Fruit fly (Drosophila melanogaster) whole organism, wandering third instar larva: Measurements from ENCODE around the gene mil.
A peak's percentile ranks its signal among the peaks of the same experiment; 100 is the strongest.

Source experiments
- Abd-B ChIP-seq: fragments of >200 bp; optimal IDR thresholded peaks from 2 replicates; lab custom pipeline; 2017; ENCODE audit warnings: missing biosample characterization, missing genetic modification characterization
- CG32264 ChIP-seq: fragments of 200-800 bp; sonication (Bioruptor generic); optimal IDR thresholded peaks from 2 replicates; lab custom pipeline; 2016; ENCODE audit warnings: missing biosample characterization, missing genetic modification characterization
- CG9705 ChIP-seq: fragments of 200-800 bp; sonication (Bioruptor generic); optimal IDR thresholded peaks from 2 replicates; lab custom pipeline; 2018; ENCODE audit warnings: missing biosample characterization, mild to moderate bottlenecking, missing genetic modification characterization
- CrebA ChIP-seq: fragments of 200-800 bp; sonication (Bioruptor generic); optimal IDR thresholded peaks from 2 replicates; lab custom pipeline; 2016; ENCODE audit warnings: missing biosample characterization, mild to moderate bottlenecking, missing genetic modification characterization, borderline replicate concordance
- Dfd ChIP-seq: fragments of >200 bp; optimal IDR thresholded peaks from 2 replicates; lab custom pipeline; 2017; ENCODE audit warnings: missing biosample characterization, missing genetic modification characterization
- Dif ChIP-seq: fragments of 200-275, 200-300 bp; sonication (Bioruptor generic); optimal IDR thresholded peaks from 2 replicates; lab custom pipeline; 2018; ENCODE audit warnings: missing biosample characterization, missing genetic modification characterization; ENCODE audit not compliant: partially characterized antibody
- GATAd ChIP-seq: sonication (Bioruptor generic); optimal IDR thresholded peaks from 2 replicates; lab custom pipeline; 2016; ENCODE audit warnings: missing biosample characterization, missing genetic modification characterization
- HLH106 ChIP-seq: fragments of 200-800 bp; optimal IDR thresholded peaks from 3 replicates; lab custom pipeline; 2019; ENCODE audit warnings: missing biosample characterization, mild to moderate bottlenecking, missing genetic modification characterization, moderate library complexity
- Hnf4 ChIP-seq: fragments of 200-800 bp; sonication (Bioruptor generic); optimal IDR thresholded peaks from 2 replicates; lab custom pipeline; 2016; ENCODE audit warnings: missing biosample characterization, mild to moderate bottlenecking, missing genetic modification characterization
- Hr83 ChIP-seq: fragments of 200-300 bp; sonication (Bioruptor generic); optimal IDR thresholded peaks from 2 replicates; lab custom pipeline; 2016; ENCODE audit warnings: missing biosample characterization, mild to moderate bottlenecking, missing genetic modification characterization, moderate library complexity; ENCODE audit not compliant: poor library complexity, severe bottlenecking
- Jra ChIP-seq: sonication (Bioruptor generic); optimal IDR thresholded peaks from 2 replicates; lab custom pipeline; 2016; ENCODE audit warnings: missing biosample characterization, missing genetic modification characterization
- Mio ChIP-seq: sonication (Bioruptor generic); optimal IDR thresholded peaks from 2 replicates; lab custom pipeline; 2016; ENCODE audit warnings: missing biosample characterization, missing genetic modification characterization
- Myc ChIP-seq: fragments of >200 bp; optimal IDR thresholded peaks from 2 replicates; lab custom pipeline; 2017
- N ChIP-seq: fragments of >200 bp; optimal IDR thresholded peaks from 2 replicates; lab custom pipeline; 2018; ENCODE audit warnings: missing biosample characterization, missing external identifiers, missing genetic modification characterization
- OdsH ChIP-seq: fragments of 200-800 bp; sonication (Bioruptor generic); optimal IDR thresholded peaks from 2 replicates; lab custom pipeline; 2016; ENCODE audit warnings: missing biosample characterization, mild to moderate bottlenecking, missing genetic modification characterization
- Rel ChIP-seq, 2 experiments: fragments of 200-800 bp; sonication (Bioruptor generic) in 1 of 2; optimal IDR thresholded peaks; 2 replicates in 1 of 2; 3 replicates in 1 of 2; lab custom pipeline; 2016 to 2019; ENCODE audit warnings: mild to moderate bottlenecking in 2 of 2, missing biosample characterization in 2 of 2, missing genetic modification characterization in 2 of 2, moderate library complexity in 1 of 2
- Sp1 ChIP-seq: fragments of 200-800 bp; sonication (Bioruptor generic); optimal IDR thresholded peaks from 3 replicates; lab custom pipeline; 2019; ENCODE audit warnings: missing biosample characterization, mild to moderate bottlenecking, missing genetic modification characterization, moderate library complexity
- Vsx2 ChIP-seq: fragments of 200-300, 225-300 bp; sonication (Bioruptor generic); optimal IDR thresholded peaks from 2 replicates; lab custom pipeline; 2018; ENCODE audit warnings: missing biosample characterization, missing genetic modification characterization; ENCODE audit not compliant: partially characterized antibody
- br ChIP-seq: fragments of 200-800 bp; sonication (Bioruptor generic); optimal IDR thresholded peaks from 2 replicates; lab custom pipeline; 2016; ENCODE audit warnings: missing biosample characterization, missing genetic modification characterization
- brk ChIP-seq: fragments of 200-800 bp; sonication (Bioruptor generic); optimal IDR thresholded peaks from 2 replicates; lab custom pipeline; 2016; ENCODE audit warnings: missing biosample characterization, mild to moderate bottlenecking, missing genetic modification characterization
- dl ChIP-seq, 2 experiments: fragments of 175-275, 200-275 bp in 1 of 2; fragments of 200-275 bp in 1 of 2; sonication (Bioruptor generic); optimal IDR thresholded peaks; lab custom pipeline; 2018; ENCODE audit warnings: mild to moderate bottlenecking in 2 of 2, missing biosample characterization in 2 of 2, missing genetic modification characterization in 2 of 2, moderate library complexity in 2 of 2; ENCODE audit not compliant: partially characterized antibody in 2 of 2, insufficient read depth in 1 of 2
- dmrt93B ChIP-seq: fragments of 200-800 bp; sonication (Bioruptor generic); optimal IDR thresholded peaks from 2 replicates; lab custom pipeline; 2018; ENCODE audit warnings: missing biosample characterization, mild to moderate bottlenecking, missing genetic modification characterization
- dsf ChIP-seq: sonication (Bioruptor generic); optimal IDR thresholded peaks from 2 replicates; lab custom pipeline; 2016; ENCODE audit warnings: missing biosample characterization, missing genetic modification characterization, borderline replicate concordance
- ey ChIP-seq: fragments of 200-800 bp; sonication (Bioruptor generic); optimal IDR thresholded peaks from 2 replicates; lab custom pipeline; 2016; ENCODE audit warnings: missing biosample characterization, missing genetic modification characterization
- foxo ChIP-seq, 2 experiments: fragments of 200-800 bp; sonication (Bioruptor generic); optimal IDR thresholded peaks; 2 replicates in 1 of 2; 3 replicates in 1 of 2; lab custom pipeline; 2016 to 2017; ENCODE audit warnings: missing biosample characterization in 2 of 2, missing genetic modification characterization in 2 of 2
- fru ChIP-seq: fragments of 200-800 bp; sonication (Bioruptor generic); optimal IDR thresholded peaks from 3 replicates; lab custom pipeline; 2016; ENCODE audit warnings: missing biosample characterization, mild to moderate bottlenecking, missing genetic modification characterization
- h ChIP-seq: fragments of 200-800 bp; sonication (Bioruptor generic); optimal IDR thresholded peaks from 3 replicates; lab custom pipeline; 2016; ENCODE audit warnings: missing biosample characterization, mild to moderate bottlenecking, missing genetic modification characterization
- jim ChIP-seq: fragments of 175-275, 200-325 bp; sonication (Bioruptor generic); optimal IDR thresholded peaks from 2 replicates; lab custom pipeline; 2016; ENCODE audit warnings: missing biosample characterization, mild to moderate bottlenecking, missing genetic modification characterization
- psq ChIP-seq: fragments of 200-800 bp; sonication (Bioruptor generic); optimal IDR thresholded peaks from 3 replicates; lab custom pipeline; 2017; ENCODE audit warnings: missing biosample characterization, mild to moderate bottlenecking, missing genetic modification characterization, moderate library complexity
- rgr ChIP-seq: fragments of 200-800 bp; sonication (Bioruptor generic); optimal IDR thresholded peaks from 3 replicates; lab custom pipeline; 2016; ENCODE audit warnings: missing biosample characterization, mild to moderate bottlenecking, missing genetic modification characterization
- sage ChIP-seq: fragments of 200-800 bp; sonication (Bioruptor generic); optimal IDR thresholded peaks from 2 replicates; lab custom pipeline; 2016; ENCODE audit warnings: missing biosample characterization, mild to moderate bottlenecking, missing genetic modification characterization
- sv ChIP-seq: fragments of 200-800 bp; sonication (Bioruptor generic); optimal IDR thresholded peaks from 3 replicates; lab custom pipeline; 2016; ENCODE audit warnings: missing biosample characterization, missing genetic modification characterization
- tai ChIP-seq: sonication (Bioruptor generic); optimal IDR thresholded peaks from 2 replicates; lab custom pipeline; 2016; ENCODE audit warnings: missing biosample characterization, missing genetic modification characterization
- usp ChIP-seq: fragments of >200 bp; optimal IDR thresholded peaks from 2 replicates; lab custom pipeline; 2017; ENCODE audit warnings: missing biosample characterization, missing genetic modification characterization
- woc ChIP-seq: sonication (Bioruptor generic); optimal IDR thresholded peaks from 2 replicates; lab custom pipeline; 2016; ENCODE audit warnings: missing biosample characterization, mild to moderate bottlenecking, missing genetic modification characterization

Gene mil

dm6 chr3R:27912147-27912546 is at the start of gene mil:
Gene mil, plus strand, starts transcription at chr3R:27912447.
- TF ChIP-seq CG9705: no peak
- TF ChIP-seq psq: no peak
- no peak for TF ChIP-seq Dfd (GFP tag; lab: Kevin White, UChicago)
- TF ChIP-seq, all 38 proteins: peak for 0

- no peak for TF ChIP-seq Sp1 (GFP tag; lab: Kevin White, UChicago)
- TF ChIP-seq usp (GFP tag; lab: Kevin White, UChicago): no peak
- TF ChIP-seq jim (GFP tag; lab: Kevin White, UChicago): no peak
- no peak for TF ChIP-seq Rel (GFP tag; optimal IDR thresholded peaks at IDR 0.05; lab: Kevin White, UChicago)
- TF ChIP-seq Rel (tag; optimal IDR thresholded peaks at IDR 0.05; lab: Kevin White, UChicago): no peak
- no peak for TF ChIP-seq rgr (GFP tag; lab: Kevin White, UChicago)
- no peak for TF ChIP-seq foxo (GFP tag; optimal IDR thresholded peaks at IDR 0.05; lab: Kevin White, UChicago)
- no peak for TF ChIP-seq Vsx2 (GFP tag; lab: Kevin White, UChicago)
Observed at dm6 chr3R:27872290-27872689, 40.0 kb upstream of the mil start, which contains the start of gene CG12426. Gene CG12426, minus strand, starts transcription at chr3R:27872390.

dm6 chr3R:27888110-27888509 is 24.1 kb upstream of the mil start:
- TF ChIP-seq woc (no peak), Jra (GFP tag; lab: Kevin White, UChicago) (no peak), br (GFP tag; lab: Kevin White, UChicago) (no peak), GATAd (GFP tag; lab: Kevin White, UChicago) (no peak), Rel (GFP tag; optimal IDR thresholded peaks at IDR 0.05; lab: Kevin White, UChicago) (no peak), Rel (tag; optimal IDR thresholded peaks at IDR 0.05; lab: Kevin White, UChicago) (no peak), CG32264 (GFP tag; lab: Kevin White, UChicago) (no peak), dmrt93B (no peak), rgr (GFP tag; lab: Kevin White, UChicago) (no peak), dsf (GFP tag; lab: Kevin White, UChicago) (no peak), CrebA (no peak), Hr83 (GFP tag; lab: Kevin White, UChicago) (no peak), N (no peak), Sp1 (GFP tag; lab: Kevin White, UChicago) (no peak), brk (GFP tag; lab: Kevin White, UChicago) (no peak), Myc (lab: Kevin White, UChicago) (no peak), sv (GFP tag; lab: Kevin White, UChicago) (no peak), sage (no peak), psq (no peak)
- TF ChIP-seq, all 38 proteins: peak for 0

- TF ChIP-seq Dif (GFP tag; lab: Kevin White, UChicago) (peak; percentile 47), brk (GFP tag; lab: Kevin White, UChicago) (no peak), Myc (lab: Kevin White, UChicago) (no peak), Mio (no peak), fru (GFP tag; lab: Kevin White, UChicago) (no peak), psq (peak; percentile 3), usp (GFP tag; lab: Kevin White, UChicago) (no peak), N (no peak), Vsx2 (GFP tag; lab: Kevin White, UChicago) (peak; percentile 0), br (GFP tag; lab: Kevin White, UChicago) (no peak), tai (GFP tag; lab: Kevin White, UChicago) (no peak), dmrt93B (no peak), rgr (GFP tag; lab: Kevin White, UChicago) (no peak), Hr83 (GFP tag; lab: Kevin White, UChicago) (no peak), sage (no peak), dl (GFP tag; optimal IDR thresholded peaks at IDR 0.05; lab: Kevin White, UChicago; ENCODE audit: insufficient read depth in 1 of 2, partially characterized antibody in 2 of 2) (peak in 1 of 2 experiments; percentile 16), Hnf4 (GFP tag; lab: Kevin White, UChicago) (no peak), Rel (GFP tag; optimal IDR thresholded peaks at IDR 0.05; lab: Kevin White, UChicago) (no peak), Rel (tag; optimal IDR thresholded peaks at IDR 0.05; lab: Kevin White, UChicago) (no peak), HLH106 (no peak), CG9705 (no peak), h (GFP tag; lab: Kevin White, UChicago) (no peak), CG32264 (GFP tag; lab: Kevin White, UChicago) (no peak), dsf (GFP tag; lab: Kevin White, UChicago) (no peak), Abd-B (GFP tag; lab: Kevin White, UChicago) (no peak), GATAd (GFP tag; lab: Kevin White, UChicago) (no peak), OdsH (no peak), jim (GFP tag; lab: Kevin White, UChicago) (no peak), CrebA (no peak), Sp1 (GFP tag; lab: Kevin White, UChicago) (no peak), foxo (GFP tag; optimal IDR thresholded peaks at IDR 0.05; lab: Kevin White, UChicago) (no peak), woc (no peak), ey (GFP tag; lab: Kevin White, UChicago) (no peak), sv (GFP tag; lab: Kevin White, UChicago) (no peak)
Observed at dm6 chr3R:27905695-27906094, 6.6 kb upstream of the mil start, which contains the start of gene CG34353. Gene CG34353, minus strand, starts transcription at chr3R:27905843.
